Worm (Caenorhabditis elegans) whole organism, young adult: ENCODE data around the gene F55C9.14.

Experiments
- D2030.7 ChIP-seq: fragments of 200-800 bp; sonication (Bioruptor generic); IDR thresholded peaks from 2 replicates; pipeline ENCODE4 v1.3.6; 2022; ENCODE audit warnings: missing genetic modification reagents, missing genetic modification characterization, missing compliant biosample characterization
- F39B2.1 ChIP-seq: fragments of 200-800 bp; sonication (Bioruptor generic); IDR thresholded peaks from 2 replicates; pipeline ENCODE4 v1.3.6; 2022; ENCODE audit warnings: missing genetic modification reagents, missing genetic modification characterization, missing compliant biosample characterization
- pha-4 ChIP-seq: fragments of 150-350 bp; sonication (generic microtip); optimal IDR thresholded peaks from 2 replicates; lab custom pipeline; 2014; ENCODE audit warnings: missing biosample characterization, missing genetic modification reagents, missing genetic modification characterization
- unc-62 ChIP-seq: fragments of 150-350 bp; optimal IDR thresholded peaks from 2 replicates; lab custom pipeline; 2014; ENCODE audit warnings: missing biosample characterization, missing genetic modification reagents, missing genetic modification characterization
- ztf-26 ChIP-seq: sonication (generic microtip); optimal IDR thresholded peaks from 2 replicates; lab custom pipeline; 2017; ENCODE audit warnings: missing genetic modification characterization, missing compliant biosample characterization

ce11 chrV:19308137-19308536 is 8.8 kb downstream of the F55C9.14 start:
- TF ChIP-seq unc-62 = no peak
- no peak for TF ChIP-seq ztf-26
- no peak for TF ChIP-seq F39B2.1 (GFP tag; lab: Robert Waterston, UW)
- no peak for TF ChIP-seq D2030.7 (GFP tag; lab: Robert Waterston, UW)
- TF ChIP-seq pha-4 (tag; lab: Kevin White, UChicago) = no peak
